Worm (Caenorhabditis elegans) whole organism, L4/young adult: ENCODE data around the gene ZC404.15.

Experiments used
- W03F9.2 ChIP-seq: fragments of 150-350 bp; optimal IDR thresholded peaks from 2 replicates; lab custom pipeline; 2014; ENCODE audit warnings: missing biosample characterization, missing genetic modification characterization
- him-1 ChIP-seq: sonication (generic microtip); optimal IDR thresholded peaks from 2 replicates; lab custom pipeline; 2016; ENCODE audit warnings: missing genotype, missing genetic modification reagents, missing genetic modification characterization, missing compliant biosample characterization

- no peak for TF ChIP-seq him-1 (tag; lab: Kevin White, UChicago)
- no peak for TF ChIP-seq W03F9.2 (tag; lab: Kevin White, UChicago)
Measured at ce11 chrV:6831539-6831938, 51.3 kb downstream of the ZC404.15 start.
